Worm (Caenorhabditis elegans) whole organism, L3 larva: ENCODE results near the gene moa-1.

Source experiments
- fkh-10 ChIP-seq: sonication (generic microtip); optimal IDR thresholded peaks from 2 replicates; lab custom pipeline; 2017; ENCODE audit warnings: missing biosample characterization, missing genetic modification reagents, missing genetic modification characterization
- skn-1 ChIP-seq: fragments of 150-350 bp; optimal IDR thresholded peaks from 2 replicates; lab custom pipeline; 2014; ENCODE audit warnings: missing biosample characterization, missing genetic modification characterization
- unc-39 ChIP-seq: sonication (generic microtip); optimal IDR thresholded peaks from 4 replicates; lab custom pipeline; 2017; ENCODE audit warnings: missing biosample characterization, missing genetic modification characterization

- TF ChIP-seq fkh-10 = no peak
- no peak for TF ChIP-seq skn-1 (tag; lab: Kevin White, UChicago)
- no peak for TF ChIP-seq unc-39 (tag; lab: Kevin White, UChicago)
Measured at ce11 chrIII:1937879-1938438, 31.7 kb downstream of the moa-1 start.
